Worm (Caenorhabditis elegans) whole organism, L1 larva: Measurements from ENCODE around the gene eat-3.

ENCODE experiments used
- C34B4.2 ChIP-seq: sonication (generic microtip); optimal IDR thresholded peaks from 2 replicates; lab custom pipeline; 2017; ENCODE audit warnings: mild to moderate bottlenecking, missing genetic modification characterization, missing compliant biosample characterization
- F16B12.6 ChIP-seq: fragments of 150-350 bp; optimal IDR thresholded peaks from 2 replicates; lab custom pipeline; 2014; ENCODE audit warnings: missing biosample characterization, missing genetic modification characterization
- Y116A8C.19 ChIP-seq: sonication (generic microtip); optimal IDR thresholded peaks from 2 replicates; lab custom pipeline; 2016; ENCODE audit warnings: missing compliant biosample characterization, missing genetic modification characterization, borderline replicate concordance
- alr-1 ChIP-seq: fragments of 200-800 bp; sonication (Bioruptor generic); optimal IDR thresholded peaks from 2 replicates; lab custom pipeline; 2018; ENCODE audit warnings: borderline replicate concordance, mild to moderate bottlenecking, missing genetic modification characterization, missing compliant biosample characterization
- ama-1 ChIP-seq: fragments of 150-350 bp; optimal IDR thresholded peaks from 2 replicates; lab custom pipeline; 2014
- ceh-63 ChIP-seq: fragments of 200-800 bp; sonication (Bioruptor generic); optimal IDR thresholded peaks from 2 replicates; lab custom pipeline; 2018; ENCODE audit warnings: mild to moderate bottlenecking, missing genetic modification characterization, missing compliant biosample characterization
- ceh-8 ChIP-seq: fragments of 200-800 bp; sonication (Bioruptor generic); optimal IDR thresholded peaks from 2 replicates; lab custom pipeline; 2018; ENCODE audit warnings: mild to moderate bottlenecking, missing genetic modification characterization, moderate library complexity, missing compliant biosample characterization
- ceh-82 ChIP-seq, 3 experiments: fragments of 150-350 bp in 1 of 3; sonication (generic microtip) in 2 of 3; optimal IDR thresholded peaks; 2 replicates each; lab custom pipeline; 2014 to 2017; ENCODE audit warnings: missing biosample characterization in 3 of 3, missing genetic modification characterization in 3 of 3
- ceh-88 ChIP-seq: fragments of 200-800 bp; sonication (Bioruptor generic); IDR thresholded peaks from 2 replicates; pipeline ENCODE4 v1.3.6; 2022; ENCODE audit warnings: missing genetic modification characterization, missing compliant biosample characterization
- ceh-90 ChIP-seq: sonication (generic microtip); optimal IDR thresholded peaks from 2 replicates; lab custom pipeline; 2016; ENCODE audit warnings: missing genetic modification characterization, missing compliant biosample characterization
- efl-1 ChIP-seq, 4 experiments: fragments of 150-350 bp; optimal IDR thresholded peaks in 3 of 4; peaks in 1 of 4; 1 replicate in 1 of 4; 2 replicates in 3 of 4; lab custom pipeline; 2014; ENCODE audit warnings: missing biosample characterization in 2 of 4, missing genetic modification characterization in 2 of 4, missing genetic modification reagents in 2 of 4
- egl-13 ChIP-seq: sonication (generic microtip); optimal IDR thresholded peaks from 2 replicates; lab custom pipeline; 2016; ENCODE audit warnings: missing genotype, missing genetic modification reagents, missing genetic modification characterization, missing compliant biosample characterization
- elt-3 ChIP-seq, 6 experiments: fragments of 150-350 bp in 1 of 6; sonication (generic microtip); optimal IDR thresholded peaks; 2 replicates each; lab custom pipeline; 2017 to 2018; ENCODE audit warnings: missing biosample characterization in 6 of 6, missing genetic modification characterization in 6 of 6, inconsistent platforms in 1 of 6
- ets-5 ChIP-seq: fragments of 200-800 bp; sonication (Bioruptor generic); IDR thresholded peaks from 2 replicates; pipeline ENCODE4 v1.3.6; 2022; ENCODE audit warnings: missing genetic modification characterization, missing compliant biosample characterization
- fkh-10 ChIP-seq: sonication (generic microtip); optimal IDR thresholded peaks from 2 replicates; lab custom pipeline; 2017; ENCODE audit warnings: missing biosample characterization, missing genetic modification reagents, missing genetic modification characterization
- fkh-8 ChIP-seq: sonication (generic microtip); optimal IDR thresholded peaks from 2 replicates; lab custom pipeline; 2016; ENCODE audit warnings: mild to moderate bottlenecking, missing genetic modification characterization, missing compliant biosample characterization
- hlh-17 ChIP-seq: fragments of 200-800 bp; sonication (Bioruptor generic); optimal IDR thresholded peaks from 2 replicates; lab custom pipeline; 2018; ENCODE audit warnings: missing genetic modification characterization, mild to moderate bottlenecking, missing compliant biosample characterization, moderate library complexity, borderline replicate concordance
- jun-1 ChIP-seq: fragments of 150-350 bp; optimal IDR thresholded peaks from 2 replicates; lab custom pipeline; 2014; ENCODE audit warnings: missing biosample characterization, missing genetic modification reagents, missing genetic modification characterization
- lin-14 ChIP-seq: fragments of 200-800 bp; sonication (Bioruptor generic); optimal IDR thresholded peaks from 2 replicates; lab custom pipeline; 2018; ENCODE audit warnings: mild to moderate bottlenecking, missing genetic modification characterization, moderate library complexity, missing compliant biosample characterization
- lin-15B ChIP-seq: fragments of 150-350 bp; sonication (generic microtip); optimal IDR thresholded peaks from 3 replicates; lab custom pipeline; 2014; ENCODE audit warnings: missing biosample characterization, missing genetic modification characterization
- lin-35 ChIP-seq, 2 experiments: fragments of 150-350 bp; optimal IDR thresholded peaks; 2 replicates each; lab custom pipeline; 2014; ENCODE audit warnings: missing biosample characterization in 2 of 2, missing genetic modification characterization in 2 of 2, missing genetic modification reagents in 2 of 2
- lin-39 ChIP-seq: fragments of 150-350 bp; optimal IDR thresholded peaks from 2 replicates; lab custom pipeline; 2014; ENCODE audit warnings: missing biosample characterization, missing genetic modification reagents, missing genetic modification characterization
- lsy-2 ChIP-seq, 2 experiments: fragments of 150-350 bp; optimal IDR thresholded peaks; 2 replicates each; lab custom pipeline; 2014; ENCODE audit warnings: missing biosample characterization in 2 of 2, missing genetic modification characterization in 2 of 2
- nhr-47 ChIP-seq: sonication (generic microtip); optimal IDR thresholded peaks from 2 replicates; lab custom pipeline; 2016; ENCODE audit warnings: mild to moderate bottlenecking, missing genetic modification characterization, moderate library complexity, missing compliant biosample characterization
- nhr-71 ChIP-seq: sonication (generic microtip); optimal IDR thresholded peaks from 2 replicates; lab custom pipeline; 2016; ENCODE audit warnings: mild to moderate bottlenecking, missing genetic modification characterization, moderate library complexity, missing compliant biosample characterization
- nhr-77 ChIP-seq: fragments of 150-350 bp; optimal IDR thresholded peaks from 2 replicates; lab custom pipeline; 2014; ENCODE audit warnings: missing biosample characterization, missing genetic modification characterization
- nhr-85 ChIP-seq: sonication (generic microtip); peaks from one replicate; lab custom pipeline; 2016; ENCODE audit warnings: missing genetic modification characterization, inconsistent platforms, missing compliant biosample characterization
- pqm-1 ChIP-seq: sonication (generic microtip); optimal IDR thresholded peaks from 3 replicates; lab custom pipeline; 2017; ENCODE audit warnings: missing biosample characterization, missing genetic modification characterization
- rnt-1 ChIP-seq: sonication (generic microtip); optimal IDR thresholded peaks from 2 replicates; lab custom pipeline; 2016; ENCODE audit warnings: mild to moderate bottlenecking, missing genetic modification characterization, moderate library complexity, missing compliant biosample characterization
- skn-1 ChIP-seq: fragments of 150-350 bp; optimal IDR thresholded peaks from 2 replicates; lab custom pipeline; 2014; ENCODE audit warnings: missing biosample characterization, missing genetic modification characterization
- snpc-4 ChIP-seq: fragments of 150-350 bp; optimal IDR thresholded peaks from 2 replicates; lab custom pipeline; 2014; ENCODE audit warnings: missing biosample characterization, missing genetic modification characterization
- sptf-1 ChIP-seq: fragments of 150-350 bp; optimal IDR thresholded peaks from 2 replicates; lab custom pipeline; 2014; ENCODE audit warnings: missing biosample characterization, missing genetic modification characterization
- sup-37 ChIP-seq: fragments of 200-800 bp; sonication (Bioruptor generic); optimal IDR thresholded peaks from 2 replicates; lab custom pipeline; 2018; ENCODE audit warnings: mild to moderate bottlenecking, missing genetic modification characterization, missing compliant biosample characterization
- unc-98 ChIP-seq: fragments of 200-800 bp; sonication (Bioruptor generic); IDR thresholded peaks from 2 replicates; pipeline ENCODE4 v1.3.6; 2022; ENCODE audit warnings: missing genetic modification characterization, missing compliant biosample characterization
- xbp-1 ChIP-seq: sonication (generic microtip); optimal IDR thresholded peaks from 2 replicates; lab custom pipeline; 2016; ENCODE audit warnings: missing genetic modification characterization, missing compliant biosample characterization
- zag-1 ChIP-seq: fragments of 150-350 bp; optimal IDR thresholded peaks from 2 replicates; lab custom pipeline; 2014; ENCODE audit warnings: missing biosample characterization, missing genetic modification characterization
- ztf-11 ChIP-seq, 2 experiments: sonication (generic microtip); optimal IDR thresholded peaks; 2 replicates each; lab custom pipeline; 2016 to 2017; ENCODE audit warnings: missing genetic modification characterization in 2 of 2, missing biosample characterization in 1 of 2, missing compliant biosample characterization in 1 of 2
- ztf-4 ChIP-seq: fragments of 150-350 bp; optimal IDR thresholded peaks from 2 replicates; lab custom pipeline; 2014; ENCODE audit warnings: missing biosample characterization, missing genetic modification characterization

Gene eat-3

ce11 chrII:9308614-9309046, 16.0 kb upstream of the eat-3 start:
- TF ChIP-seq lin-14 (GFP tag; lab: Kevin White, UChicago) (peak; percentile 22), ztf-11 (tag; optimal IDR thresholded peaks at IDR 0.05; lab: Kevin White, UChicago) (peak in 1 of 2 experiments; percentile 6), pqm-1 (no peak), lin-35 (GFP tag; optimal IDR thresholded peaks at IDR 0.05; lab: Kevin White, UChicago) (no peak), rnt-1 (peak; percentile 37), ama-1 (lab: Kevin White, UChicago) (no peak), lin-39 (tag; lab: Kevin White, UChicago) (no peak), sup-37 (GFP tag; lab: Kevin White, UChicago) (no peak)

- TF ChIP-seq hlh-17 (GFP tag; lab: Kevin White, UChicago) (no peak), snpc-4 (tag; lab: Kevin White, UChicago) (no peak), lin-15B (tag; lab: Kevin White, UChicago) (no peak)
These were observed 14.5 kb upstream of the eat-3 start, which contains the start of gene cam-1 for ce11 chrII:9310204-9310603. cam-1 (minus strand) TSS chrII:9310304.

ce11 chrII:9310794-9311193, 13.9 kb upstream of the eat-3 start:
- TF ChIP-seq ceh-8, result peak; percentile 43
- no peak for TF ChIP-seq fkh-10
- TF ChIP-seq egl-13 (tag; lab: Kevin White, UChicago), result no peak
- peak; percentile 26 for TF ChIP-seq lin-14 (GFP tag; lab: Kevin White, UChicago)
- TF ChIP-seq fkh-8 (tag; lab: Kevin White, UChicago), result peak; percentile 27

- TF ChIP-seq ets-5, result no peak
- peak; percentile 69 for TF ChIP-seq fkh-10
- TF ChIP-seq lin-14 (GFP tag; lab: Kevin White, UChicago), result peak; percentile 57
These were observed 13.0 kb upstream of the eat-3 start for ce11 chrII:9311702-9312101.

ce11 chrII:9313335-9313734, 11.3 kb upstream of the eat-3 start:
- TF ChIP-seq lin-14 (GFP tag; lab: Kevin White, UChicago) (peak; percentile 21), lsy-2 (tag; optimal IDR thresholded peaks at IDR 0.05; lab: Kevin White, UChicago) (no peak)

- TF ChIP-seq sptf-1 (tag; lab: Kevin White, UChicago) (no peak), hlh-17 (GFP tag; lab: Kevin White, UChicago) (no peak), ceh-88 (GFP tag; lab: Robert Waterston, UW) (no peak), nhr-71 (tag; lab: Kevin White, UChicago) (peak; percentile 30), efl-1 (optimal IDR thresholded peaks at IDR 0.05; lab: Kevin White, UChicago) (no peak), efl-1 (GFP tag; optimal IDR thresholded peaks at IDR 0.05 in 1 of 2; lab: Kevin White, UChicago) (peak in 1 of 2 experiments; percentile 84), C34B4.2 (no peak), unc-98 (no peak), nhr-47 (tag; lab: Kevin White, UChicago) (no peak), lin-35 (GFP tag; optimal IDR thresholded peaks at IDR 0.05; lab: Kevin White, UChicago) (no peak), lin-14 (GFP tag; lab: Kevin White, UChicago) (peak; percentile 5)
These were observed 9.9 kb upstream of the eat-3 start for ce11 chrII:9314733-9315132.

ce11 chrII:9315692-9316091, 9.0 kb upstream of the eat-3 start:
- TF ChIP-seq elt-3 (tag; optimal IDR thresholded peaks at IDR 0.05; lab: Kevin White, UChicago) (no peak), zag-1 (tag; lab: Kevin White, UChicago) (no peak), ceh-82 (tag; optimal IDR thresholded peaks at IDR 0.05; lab: Kevin White, UChicago) (no peak), xbp-1 (tag; lab: Kevin White, UChicago) (no peak), nhr-77 (no peak), F16B12.6 (tag; lab: Kevin White, UChicago) (no peak), nhr-85 (tag; lab: Kevin White, UChicago) (no peak), sup-37 (GFP tag; lab: Kevin White, UChicago) (no peak), lin-14 (GFP tag; lab: Kevin White, UChicago) (peak; percentile 77), C34B4.2 (no peak), ceh-90 (tag; lab: Kevin White, UChicago) (no peak), rnt-1 (peak; percentile 49), ceh-63 (no peak), efl-1 (optimal IDR thresholded peaks at IDR 0.05; lab: Kevin White, UChicago) (no peak), efl-1 (GFP tag; optimal IDR thresholded peaks at IDR 0.05 in 1 of 2; lab: Kevin White, UChicago) (peak in 1 of 2 experiments; percentile 92), Y116A8C.19 (no peak), ama-1 (lab: Kevin White, UChicago) (no peak), ztf-11 (tag; optimal IDR thresholded peaks at IDR 0.05; lab: Kevin White, UChicago) (no peak), nhr-71 (tag; lab: Kevin White, UChicago) (peak; percentile 28), ztf-4 (tag; lab: Kevin White, UChicago) (no peak), skn-1 (no peak), jun-1 (tag; lab: Kevin White, UChicago) (no peak), lin-35 (GFP tag; optimal IDR thresholded peaks at IDR 0.05; lab: Kevin White, UChicago) (no peak), alr-1 (tag; lab: Kevin White, UChicago) (no peak)
